Worm (Caenorhabditis elegans): ENCODE data around the gene T07D4.2.
A peak's percentile ranks its signal among the peaks of the same experiment; 100 is the strongest.

DNA sequence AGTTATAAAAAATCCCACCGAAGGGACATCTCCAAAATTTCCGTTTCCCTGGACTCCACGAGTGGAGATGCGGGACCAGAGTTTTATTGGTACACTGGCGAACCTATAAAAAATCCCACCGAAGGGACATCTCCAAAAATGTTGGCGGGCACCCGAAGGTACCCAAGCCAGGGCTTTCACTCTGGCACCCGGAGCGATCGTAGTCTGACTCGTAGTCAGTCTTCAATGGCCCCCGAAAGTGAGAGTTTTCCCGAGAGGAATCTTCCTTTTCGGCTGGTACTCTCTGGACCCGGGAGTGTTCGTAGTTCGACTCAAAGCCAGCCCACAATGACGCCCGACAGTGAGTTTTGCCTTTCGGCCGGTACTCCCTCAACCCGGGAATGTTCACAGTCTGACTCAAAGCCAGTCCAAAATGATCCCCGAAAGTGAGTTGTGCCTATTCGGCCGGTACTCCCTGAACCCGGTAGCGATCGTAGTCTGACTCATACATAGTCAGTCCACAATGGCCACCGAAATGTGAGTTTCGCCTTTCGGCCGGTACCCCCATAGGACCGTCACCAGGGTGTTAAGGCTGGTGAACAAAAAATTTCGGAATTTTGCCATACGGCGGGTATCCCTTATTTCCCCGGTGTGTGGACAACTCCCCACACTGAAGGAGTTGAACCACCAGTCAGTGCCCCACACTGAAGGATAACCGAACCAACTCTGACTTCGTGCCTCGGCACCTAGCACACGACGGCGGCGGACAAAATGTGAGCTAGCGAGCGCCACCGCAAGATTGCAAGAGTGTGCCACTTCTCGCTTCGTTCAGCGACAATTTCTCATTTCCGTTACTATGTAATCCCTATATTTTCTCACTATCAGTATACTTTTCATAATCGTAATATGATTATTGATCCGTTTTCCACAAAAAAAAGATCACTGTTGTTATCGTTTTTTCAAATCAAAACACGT lies 3.6 kb upstream of the T07D4.2 start:
- TF ChIP-seq alr-1 (tag; optimal IDR thresholded peaks at IDR 0.05) (no peak), unc-62 (GFP tag; optimal IDR thresholded peaks at IDR 0.05) (no peak), lin-13 (GFP tag; optimal IDR thresholded peaks at IDR 0.05) (no peak), mdl-1 (tag; optimal IDR thresholded peaks at IDR 0.05) (no peak), snpc-4 (tag; optimal IDR thresholded peaks at IDR 0.05) (peak; percentile 67), lin-11 (tag; optimal IDR thresholded peaks at IDR 0.05) (no peak), nhr-11 (tag; optimal IDR thresholded peaks at IDR 0.05) (no peak), crh-2 (tag; optimal IDR thresholded peaks at IDR 0.05) (no peak), aly-2 (tag; optimal IDR thresholded peaks at IDR 0.05) (no peak), nhr-77 (tag; optimal IDR thresholded peaks at IDR 0.05) (no peak), ztf-11 (tag; optimal IDR thresholded peaks at IDR 0.05) (no peak)
